Fruit fly (Drosophila melanogaster) whole organism, pupa: Measurements from ENCODE around the gene CG34426.

Source experiments
- CG10348 ChIP-seq: fragments of 200-800 bp; sonication (Bioruptor generic); IDR thresholded peaks from 2 replicates; pipeline ENCODE4 v1.3.6; 2022; ENCODE audit warnings: missing biosample characterization, missing genetic modification characterization
- CG12605 ChIP-seq: fragments of 200-800 bp; sonication (Bioruptor generic); IDR thresholded peaks from 2 replicates; pipeline ENCODE4 v1.3.6; 2022; ENCODE audit warnings: missing biosample characterization, missing genetic modification characterization
- CG13204 ChIP-seq: fragments of 200-800 bp; sonication (Bioruptor generic); optimal IDR thresholded peaks from 2 replicates; lab custom pipeline; 2018; ENCODE audit warnings: missing biosample characterization, mild to moderate bottlenecking, missing genetic modification characterization, moderate library complexity
- CG14655 ChIP-seq: fragments of 200-800 bp; sonication (Bioruptor generic); optimal IDR thresholded peaks from 3 replicates; lab custom pipeline; 2017; ENCODE audit warnings: mild to moderate bottlenecking, missing biosample characterization, missing genetic modification reagents, missing genetic modification characterization
- CG15710 ChIP-seq: fragments of 200-800 bp; sonication (Bioruptor generic); optimal IDR thresholded peaks from 2 replicates; lab custom pipeline; 2018; ENCODE audit warnings: missing biosample characterization, mild to moderate bottlenecking, missing genetic modification characterization, moderate library complexity
- CG17806 ChIP-seq: fragments of 200-800 bp; sonication (Bioruptor generic); optimal IDR thresholded peaks from 2 replicates; lab custom pipeline; 2018; ENCODE audit warnings: missing biosample characterization, mild to moderate bottlenecking, missing genetic modification characterization, moderate library complexity
- CG32121 ChIP-seq: fragments of 200-800 bp; sonication (Bioruptor generic); IDR thresholded peaks from 2 replicates; pipeline ENCODE4 v1.3.6; 2022; ENCODE audit warnings: missing biosample characterization, missing genetic modification characterization
- CG34367 ChIP-seq: fragments of 200-800 bp; sonication (Bioruptor generic); optimal IDR thresholded peaks from 2 replicates; lab custom pipeline; 2018; ENCODE audit warnings: missing biosample characterization, mild to moderate bottlenecking, missing genetic modification characterization
- CG4496 ChIP-seq: fragments of 200-800 bp; sonication (Bioruptor generic); IDR thresholded peaks from 3 replicates; pipeline ENCODE4 v1.3.6; 2022; ENCODE audit warnings: missing biosample characterization, missing genetic modification characterization
- CG8159 ChIP-seq: fragments of 200-800 bp; sonication (Bioruptor generic); optimal IDR thresholded peaks from 3 replicates; lab custom pipeline; 2018; ENCODE audit warnings: missing biosample characterization, mild to moderate bottlenecking, missing genetic modification characterization, moderate library complexity
- CG8301 ChIP-seq: fragments of 200-800 bp; sonication (Bioruptor generic); optimal IDR thresholded peaks from 2 replicates; lab custom pipeline; 2018; ENCODE audit warnings: missing biosample characterization, mild to moderate bottlenecking, missing genetic modification characterization
- CG9948 ChIP-seq: fragments of 200-800 bp; sonication (Bioruptor generic); optimal IDR thresholded peaks from 2 replicates; lab custom pipeline; 2018; ENCODE audit warnings: missing biosample characterization, mild to moderate bottlenecking, missing genetic modification characterization, moderate library complexity
- D1 ChIP-seq: fragments of 200-800 bp; sonication (Bioruptor generic); optimal IDR thresholded peaks from 2 replicates; lab custom pipeline; 2018; ENCODE audit warnings: missing biosample characterization, mild to moderate bottlenecking, missing genetic modification characterization, moderate library complexity
- EcR ChIP-seq: fragments of 200-800 bp; sonication (Bioruptor generic); optimal IDR thresholded peaks from 3 replicates; lab custom pipeline; 2019; ENCODE audit warnings: missing biosample characterization, missing genetic modification characterization, mild to moderate bottlenecking, moderate library complexity, missing genetic modification reagents
- Ets98B ChIP-seq: fragments of 200-800 bp; sonication (Bioruptor generic); IDR thresholded peaks from 2 replicates; pipeline ENCODE4 v1.3.6; 2022; ENCODE audit warnings: missing biosample characterization, missing genetic modification characterization
- Pif1A ChIP-seq: fragments of 200-800 bp; sonication (Bioruptor generic); optimal IDR thresholded peaks from 3 replicates; lab custom pipeline; 2016; ENCODE audit warnings: missing biosample characterization, missing genetic modification characterization
- Pif1B ChIP-seq: fragments of 200-800 bp; sonication (Bioruptor generic); optimal IDR thresholded peaks from 3 replicates; lab custom pipeline; 2016; ENCODE audit warnings: missing biosample characterization, missing genetic modification characterization
- Snoo ChIP-seq: fragments of 200-800 bp; sonication (Bioruptor generic); optimal IDR thresholded peaks from 3 replicates; lab custom pipeline; 2017; ENCODE audit warnings: missing biosample characterization, mild to moderate bottlenecking, missing genetic modification characterization, inconsistent platforms
- fd96Ca ChIP-seq: fragments of 200-800 bp; sonication (Bioruptor generic); IDR thresholded peaks from 3 replicates; pipeline ENCODE4 v1.3.6; 2022; ENCODE audit warnings: missing biosample characterization, missing genetic modification characterization
- gl ChIP-seq: fragments of 200-800 bp; sonication (Bioruptor generic); optimal IDR thresholded peaks from 2 replicates; lab custom pipeline; 2018; ENCODE audit warnings: missing biosample characterization, mild to moderate bottlenecking, missing genetic modification characterization
- rn ChIP-seq: fragments of 200-800 bp; sonication (Bioruptor generic); IDR thresholded peaks from 2 replicates; pipeline ENCODE4 v1.3.6; 2022; ENCODE audit warnings: missing biosample characterization, missing genetic modification characterization

The CG34426 gene

DNA sequence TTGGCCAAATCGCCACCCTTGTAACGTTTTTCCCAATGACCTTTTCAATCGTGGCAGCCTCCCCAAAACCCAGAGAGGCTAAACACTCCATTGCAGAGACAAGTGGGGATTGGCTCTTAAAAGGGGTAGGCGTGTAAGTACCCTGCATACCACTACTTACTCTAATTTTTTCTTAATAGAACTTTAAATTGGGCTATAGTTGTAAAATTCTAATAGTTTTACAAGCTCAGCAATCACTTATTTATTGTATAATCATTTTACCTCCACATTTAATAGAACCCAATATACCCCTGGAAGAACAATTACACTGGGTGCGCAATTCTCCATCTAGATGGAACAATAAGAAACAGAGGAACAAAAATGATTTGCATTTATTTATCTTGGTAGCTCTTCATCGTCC is 39.5 kb downstream of the CG34426 start:
- TF ChIP-seq CG13204 (GFP tag; lab: Kevin White, UChicago) (no peak), CG8159 (tag; lab: Kevin White, UChicago) (peak; percentile 63), fd96Ca (no peak), Pif1A (GFP tag; lab: Kevin White, UChicago) (peak; percentile 40), CG8301 (tag; lab: Kevin White, UChicago) (peak; percentile 41), CG9948 (tag; lab: Kevin White, UChicago) (peak; percentile 58), EcR (no peak), Snoo (peak; percentile 64), CG4496 (GFP tag; lab: Robert Waterston, UW) (peak; percentile 56; the same call in 2 of the 3 replicates), CG14655 (GFP tag; lab: Kevin White, UChicago) (peak; percentile 46), Pif1B (GFP tag; lab: Kevin White, UChicago) (no peak), CG32121 (GFP tag; lab: Robert Waterston, UW) (peak; percentile 47), Ets98B (0 out of 2 replicates have a peak, but pooled peaks have one; percentile 14), CG34367 (tag; lab: Kevin White, UChicago) (peak; percentile 41), CG10348 (GFP tag; lab: Robert Waterston, UW) (no peak), CG17806 (tag; lab: Kevin White, UChicago) (peak; percentile 60), CG12605 (GFP tag; lab: Robert Waterston, UW) (no peak), D1 (tag; lab: Kevin White, UChicago) (no peak), CG15710 (tag; lab: Kevin White, UChicago) (peak; percentile 63), gl (no peak), rn (peak; percentile 20; the same call in 1 of the 2 replicates)
- TF ChIP-seq, all 21 proteins: peak for 13

DNA sequence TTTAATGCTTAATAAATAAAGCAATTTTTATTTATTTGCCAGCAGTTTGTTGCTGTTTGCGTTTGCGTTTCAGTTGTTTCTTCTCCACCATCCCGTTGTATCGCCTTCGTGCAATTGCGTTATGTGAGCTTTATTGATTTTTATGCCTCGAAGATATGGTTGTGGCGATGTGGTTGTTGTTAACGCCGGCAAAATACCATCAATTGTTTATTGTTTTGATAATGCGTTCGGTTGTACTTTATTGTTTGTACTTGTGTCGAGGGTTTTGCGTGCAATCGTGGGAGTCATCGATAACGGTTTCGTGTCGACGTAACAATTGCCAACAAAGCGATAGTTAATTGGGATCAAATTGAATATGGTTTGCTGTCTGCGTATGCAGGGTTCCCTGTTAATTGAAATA is 40.1 kb downstream of the CG34426 start:
- TF ChIP-seq CG8159 (tag; lab: Kevin White, UChicago) (no peak), Pif1B (GFP tag; lab: Kevin White, UChicago) (no peak), Snoo (no peak), CG34367 (tag; lab: Kevin White, UChicago) (no peak)
- TF ChIP-seq, all 21 proteins: peak for 0

DNA sequence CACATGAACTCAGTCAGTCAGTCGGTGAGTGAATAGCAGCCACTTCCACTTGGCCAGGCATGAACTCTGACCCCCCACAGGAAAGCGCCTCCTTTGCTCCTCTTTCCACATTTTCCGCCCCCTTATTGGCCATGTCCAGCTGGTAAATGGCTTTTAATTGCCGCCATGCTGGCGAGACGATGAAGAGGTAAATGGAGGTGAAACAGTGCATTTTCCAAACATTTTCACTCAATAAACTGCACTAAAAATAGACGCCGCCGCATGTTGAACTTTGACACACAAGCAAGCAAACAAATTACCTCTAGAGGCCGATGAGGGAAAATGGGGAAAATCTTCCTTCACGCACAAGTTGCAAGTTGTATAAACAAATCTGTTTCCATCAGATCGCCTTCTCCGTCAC is 47.6 kb downstream of the CG34426 start:
- TF ChIP-seq rn (no peak), Pif1B (GFP tag; lab: Kevin White, UChicago) (no peak), CG14655 (GFP tag; lab: Kevin White, UChicago) (no peak), CG9948 (tag; lab: Kevin White, UChicago) (no peak), CG17806 (tag; lab: Kevin White, UChicago) (no peak), Ets98B (no peak), CG32121 (GFP tag; lab: Robert Waterston, UW) (no peak), CG34367 (tag; lab: Kevin White, UChicago) (no peak), CG4496 (GFP tag; lab: Robert Waterston, UW) (no peak), EcR (no peak), CG13204 (GFP tag; lab: Kevin White, UChicago) (no peak), CG10348 (GFP tag; lab: Robert Waterston, UW) (no peak), CG8159 (tag; lab: Kevin White, UChicago) (no peak), CG8301 (tag; lab: Kevin White, UChicago) (no peak)

DNA sequence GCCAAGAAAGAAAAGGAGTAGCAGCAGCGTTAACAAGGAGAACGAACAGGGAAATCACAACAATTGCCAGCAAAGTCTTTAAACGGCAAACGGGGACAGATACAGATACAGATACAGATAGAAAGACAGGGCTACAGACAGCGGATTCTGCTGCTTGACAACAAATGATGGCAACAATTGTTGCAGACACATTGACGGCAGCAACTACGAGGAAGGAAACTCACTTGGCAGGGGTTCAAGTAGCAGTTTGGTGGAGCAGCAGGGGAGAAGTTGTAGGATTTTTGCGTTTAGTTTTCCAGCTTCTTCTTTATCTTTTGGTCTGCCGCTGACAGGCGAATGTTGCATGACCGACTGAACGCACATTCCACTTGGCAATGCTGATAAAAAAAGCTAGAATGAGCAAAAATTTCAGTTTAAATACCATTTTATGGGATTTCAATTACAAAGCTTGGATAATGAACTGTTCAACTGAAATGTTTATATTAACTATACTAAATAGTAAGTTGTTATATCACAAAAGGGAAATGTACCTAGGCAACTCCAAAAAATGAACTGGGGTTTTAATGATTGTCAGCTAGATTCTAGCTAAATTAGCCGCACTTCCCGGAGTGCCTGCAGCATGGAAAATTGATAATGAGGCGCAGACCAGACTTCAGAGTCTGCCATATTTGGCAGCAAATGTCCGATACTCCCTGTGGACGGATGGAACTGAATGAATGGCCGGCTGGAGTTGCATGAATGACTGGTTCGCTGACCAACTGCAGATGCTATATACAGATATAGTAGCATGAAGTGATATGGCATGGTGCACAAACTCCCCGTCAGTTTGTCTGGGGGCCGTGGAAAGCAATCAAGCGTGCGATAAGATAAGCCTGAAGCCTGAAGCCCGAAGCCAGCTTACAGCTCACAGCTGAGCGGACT is 48.8 kb downstream of the CG34426 start:
- TF ChIP-seq CG17806 (tag; lab: Kevin White, UChicago): no peak
- TF ChIP-seq CG12605 (GFP tag; lab: Robert Waterston, UW): no peak
- 0 out of 3 replicates have a peak, but pooled peaks have one; percentile 16 for TF ChIP-seq fd96Ca
- peak; percentile 4 for TF ChIP-seq CG14655 (GFP tag; lab: Kevin White, UChicago)

DNA sequence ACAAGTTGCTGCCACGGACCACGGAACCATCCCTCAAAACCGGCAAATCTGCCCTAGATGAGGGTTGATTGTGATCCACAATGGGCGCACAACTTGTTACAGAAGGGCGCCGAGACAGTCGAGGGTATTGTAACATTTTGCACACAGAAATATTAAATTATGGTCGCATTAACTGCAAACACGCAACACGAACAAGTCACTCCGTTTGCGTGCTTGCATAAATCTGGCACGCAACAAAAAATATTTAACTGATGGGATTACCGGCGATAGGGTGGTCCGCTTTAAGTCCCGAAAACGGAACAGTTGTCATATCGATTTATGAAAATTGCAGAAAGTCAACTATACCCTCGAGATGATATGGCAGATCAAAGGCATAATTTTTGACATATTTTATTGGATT is 49.7 kb downstream of the CG34426 start:
- TF ChIP-seq CG32121 (GFP tag; lab: Robert Waterston, UW) (no peak), CG14655 (GFP tag; lab: Kevin White, UChicago) (no peak), CG34367 (tag; lab: Kevin White, UChicago) (no peak), D1 (tag; lab: Kevin White, UChicago) (no peak), fd96Ca (no peak), CG15710 (tag; lab: Kevin White, UChicago) (no peak), CG9948 (tag; lab: Kevin White, UChicago) (no peak), CG12605 (GFP tag; lab: Robert Waterston, UW) (no peak)
- TF ChIP-seq, all 21 proteins: peak for 0

DNA sequence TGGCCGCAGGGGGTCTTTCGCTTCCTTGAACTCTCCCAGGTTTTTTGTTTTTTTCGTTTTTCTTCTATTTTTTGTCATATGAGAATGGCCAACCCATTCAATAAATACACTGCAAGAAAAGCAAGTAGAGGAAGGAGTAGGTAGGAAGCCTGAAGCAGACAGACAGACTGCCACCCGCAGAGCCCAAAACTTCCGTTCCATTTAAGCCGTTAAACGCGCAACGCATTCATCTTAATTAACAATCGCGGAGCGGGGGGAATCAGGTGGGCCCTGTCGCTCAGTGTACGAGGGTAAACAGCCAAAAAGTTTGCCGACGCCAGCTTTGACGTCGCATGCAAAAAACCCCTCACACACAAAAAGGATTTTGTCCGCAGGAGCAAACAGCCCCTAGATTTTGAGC is 50.6 kb downstream of the CG34426 start:
- TF ChIP-seq Ets98B: no peak
- TF ChIP-seq, all 21 proteins: peak for 0
